Worm (Caenorhabditis elegans) whole organism, young adult: ENCODE results near the gene mboa-1.

Source experiments
- F33H1.4 ChIP-seq: fragments of 200-800 bp; sonication (Bioruptor generic); IDR thresholded peaks from 2 replicates; pipeline ENCODE4 v1.3.6; 2022; ENCODE audit warnings: missing genetic modification reagents, missing genetic modification characterization, missing compliant biosample characterization
- T26A5.8 ChIP-seq: sonication (generic microtip); optimal IDR thresholded peaks from 2 replicates; lab custom pipeline; 2016; ENCODE audit warnings: missing genetic modification characterization, missing compliant biosample characterization
- aptf-3 ChIP-seq: fragments of 200-800 bp; sonication (Bioruptor generic); IDR thresholded peaks from 2 replicates; pipeline ENCODE4 v1.3.6; 2022; ENCODE audit warnings: missing genetic modification characterization, missing compliant biosample characterization
- cebp-1 ChIP-seq, 2 experiments: fragments of 200-800 bp in 1 of 2; sonication (Bioruptor generic) in 1 of 2; sonication (generic microtip) in 1 of 2; IDR thresholded peaks in 1 of 2; optimal IDR thresholded peaks in 1 of 2; 2 replicates each; pipeline versions ENCODE4 v1.3.6 to Lab custom; 2017 to 2022; ENCODE audit warnings: missing compliant biosample characterization in 2 of 2, missing genetic modification characterization in 2 of 2, mild to moderate bottlenecking in 1 of 2, missing genetic modification reagents in 1 of 2, moderate library complexity in 1 of 2
- gei-17 ChIP-seq: fragments of 200-800 bp; sonication (Bioruptor generic); optimal IDR thresholded peaks from 2 replicates; lab custom pipeline; 2018; ENCODE audit warnings: mild to moderate bottlenecking, missing genetic modification characterization, missing compliant biosample characterization
- madf-6 ChIP-seq: fragments of 200-800 bp; sonication (Bioruptor generic); IDR thresholded peaks from 2 replicates; pipeline ENCODE4 v1.3.6; 2022; ENCODE audit warnings: missing genetic modification reagents, missing genetic modification characterization, missing compliant biosample characterization
- sea-2 ChIP-seq: fragments of 200-800 bp; sonication (Bioruptor generic); IDR thresholded peaks from 2 replicates; pipeline ENCODE4 v1.3.6; 2022; ENCODE audit warnings: missing genetic modification characterization, missing compliant biosample characterization
- sptf-2 ChIP-seq: fragments of 200-800 bp; sonication (Bioruptor generic); optimal IDR thresholded peaks from 2 replicates; lab custom pipeline; 2018; ENCODE audit warnings: mild to moderate bottlenecking, missing genetic modification characterization, missing compliant biosample characterization

- TF ChIP-seq madf-6 (GFP tag; lab: Robert Waterston, UW) = no peak
- no peak for TF ChIP-seq gei-17 (GFP tag; lab: Kevin White, UChicago)
- TF ChIP-seq sptf-2 (GFP tag; lab: Kevin White, UChicago) = no peak
- TF ChIP-seq cebp-1 (GFP tag; IDR thresholded peaks at IDR 0.05; lab: Robert Waterston, UW) = no peak
- TF ChIP-seq cebp-1 (tag; optimal IDR thresholded peaks at IDR 0.05; lab: Kevin White, UChicago) = no peak
- TF ChIP-seq sea-2 (GFP tag; lab: Robert Waterston, UW) = no peak
- no peak for TF ChIP-seq T26A5.8 (tag; lab: Kevin White, UChicago)
- TF ChIP-seq F33H1.4 (GFP tag; lab: Robert Waterston, UW) = no peak
- TF ChIP-seq aptf-3 (GFP tag; lab: Robert Waterston, UW) = no peak
Measured at ce11 chrX:16072595-16072994, 42.0 kb downstream of the mboa-1 start, which contains the start of gene col-187.
